Fruit fly (Drosophila melanogaster) S2 (cell line): ENCODE measurements around the gene bun.

Source experiments
- CG8478 ChIP-seq: fragments of >200 bp; optimal IDR thresholded peaks from 2 replicates; lab custom pipeline; 2018
- CTCF ChIP-seq, 2 experiments: fragments of >200 bp; optimal IDR thresholded peaks; 2 replicates each; lab custom pipeline; 2018

The bun gene

DNA sequence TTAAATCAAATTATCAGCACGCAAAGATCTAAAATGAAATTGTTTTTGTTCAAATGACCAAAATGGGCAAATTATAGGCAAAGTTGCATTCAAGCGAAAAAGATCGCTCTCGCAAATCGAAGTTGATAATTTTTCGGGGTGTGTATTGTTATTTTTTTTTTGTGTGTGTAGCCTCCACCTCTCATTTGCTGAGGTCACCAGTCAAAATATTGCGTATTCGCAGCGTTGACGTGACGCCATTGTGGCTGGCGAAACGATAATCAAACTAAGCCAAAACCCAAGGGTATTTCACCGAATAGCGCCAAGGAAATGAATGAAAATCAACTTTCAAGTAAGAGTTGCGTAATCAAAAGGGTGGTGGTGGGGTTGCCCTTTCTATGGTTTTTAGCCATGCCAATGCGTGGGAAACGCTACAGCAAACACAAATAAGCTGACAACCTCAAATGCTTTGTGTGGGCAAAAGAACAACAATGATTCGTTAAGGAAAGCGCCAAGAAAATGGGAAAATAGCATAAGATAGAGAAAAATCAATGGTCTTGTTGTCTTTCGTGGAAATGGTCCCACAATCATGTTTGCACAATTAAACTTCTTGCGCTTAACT, 43.5 kb downstream of the bun start:
- no peak for TF ChIP-seq CTCF (optimal IDR thresholded peaks at IDR 0.05; lab: Kevin White, UChicago)
- no peak for TF ChIP-seq CG8478

DNA sequence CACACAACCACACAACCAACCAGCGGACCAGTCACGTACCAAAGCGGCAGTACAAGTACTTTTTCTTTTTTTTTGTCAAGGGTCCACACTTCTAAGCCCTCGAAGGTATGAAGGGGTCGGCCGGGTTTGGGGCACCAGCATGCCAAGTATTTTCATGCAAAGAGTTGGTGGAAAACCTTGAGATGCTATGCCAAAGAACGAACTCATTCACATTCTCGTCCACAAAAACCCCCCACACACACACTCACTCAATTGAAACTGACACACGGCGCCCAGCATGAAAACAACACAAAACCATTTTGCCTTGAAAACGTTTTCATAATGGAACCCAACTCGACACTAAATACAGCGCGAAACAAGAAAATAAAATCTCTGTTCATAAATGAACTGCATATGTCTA, 46.0 kb downstream of the bun start:
- TF ChIP-seq CTCF (optimal IDR thresholded peaks at IDR 0.05; lab: Kevin White, UChicago) = no peak
- no peak for TF ChIP-seq CG8478

DNA sequence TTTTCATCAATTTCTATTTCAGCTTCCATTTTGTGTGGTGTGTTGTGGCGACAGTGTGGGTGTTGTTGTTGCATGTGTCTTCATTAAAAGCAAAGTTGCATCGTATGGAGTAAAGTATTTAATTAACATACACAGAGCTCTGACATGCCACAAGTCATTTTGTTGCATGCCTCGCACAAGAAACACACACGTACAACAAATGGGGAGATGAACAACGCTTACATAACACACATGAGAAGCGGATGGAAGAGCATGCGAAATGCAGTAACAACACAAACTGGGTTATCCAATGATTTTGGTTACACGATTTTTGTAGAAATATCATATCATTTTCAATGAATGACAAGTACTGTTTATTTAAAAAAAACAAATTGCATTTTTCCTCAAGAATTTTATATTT, 47.2 kb downstream of the bun start:
- TF ChIP-seq CTCF (optimal IDR thresholded peaks at IDR 0.05; lab: Kevin White, UChicago) (no peak), CG8478 (no peak)

DNA sequence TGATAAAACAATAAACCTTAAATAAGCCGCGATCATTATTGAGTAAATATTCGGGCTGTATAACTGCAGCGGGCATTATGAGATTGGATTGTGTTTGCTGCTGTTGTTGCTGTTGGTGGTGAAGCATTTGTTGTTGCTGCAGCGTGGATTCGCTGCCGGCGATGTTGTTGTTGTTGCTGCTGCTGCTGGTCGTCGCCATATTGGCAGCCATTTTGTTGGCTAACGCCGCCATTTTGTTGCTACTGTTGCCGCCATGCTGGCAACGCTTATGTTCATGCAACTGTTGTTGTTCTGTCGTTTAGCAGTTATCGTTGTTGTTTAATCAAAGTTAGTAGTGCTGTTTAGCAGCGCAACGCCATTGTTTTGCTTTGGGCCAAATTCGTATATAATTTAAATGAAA, 47.9 kb downstream of the bun start:
- TF ChIP-seq CTCF (optimal IDR thresholded peaks at IDR 0.05; lab: Kevin White, UChicago) (no peak), CG8478 (no peak)

DNA sequence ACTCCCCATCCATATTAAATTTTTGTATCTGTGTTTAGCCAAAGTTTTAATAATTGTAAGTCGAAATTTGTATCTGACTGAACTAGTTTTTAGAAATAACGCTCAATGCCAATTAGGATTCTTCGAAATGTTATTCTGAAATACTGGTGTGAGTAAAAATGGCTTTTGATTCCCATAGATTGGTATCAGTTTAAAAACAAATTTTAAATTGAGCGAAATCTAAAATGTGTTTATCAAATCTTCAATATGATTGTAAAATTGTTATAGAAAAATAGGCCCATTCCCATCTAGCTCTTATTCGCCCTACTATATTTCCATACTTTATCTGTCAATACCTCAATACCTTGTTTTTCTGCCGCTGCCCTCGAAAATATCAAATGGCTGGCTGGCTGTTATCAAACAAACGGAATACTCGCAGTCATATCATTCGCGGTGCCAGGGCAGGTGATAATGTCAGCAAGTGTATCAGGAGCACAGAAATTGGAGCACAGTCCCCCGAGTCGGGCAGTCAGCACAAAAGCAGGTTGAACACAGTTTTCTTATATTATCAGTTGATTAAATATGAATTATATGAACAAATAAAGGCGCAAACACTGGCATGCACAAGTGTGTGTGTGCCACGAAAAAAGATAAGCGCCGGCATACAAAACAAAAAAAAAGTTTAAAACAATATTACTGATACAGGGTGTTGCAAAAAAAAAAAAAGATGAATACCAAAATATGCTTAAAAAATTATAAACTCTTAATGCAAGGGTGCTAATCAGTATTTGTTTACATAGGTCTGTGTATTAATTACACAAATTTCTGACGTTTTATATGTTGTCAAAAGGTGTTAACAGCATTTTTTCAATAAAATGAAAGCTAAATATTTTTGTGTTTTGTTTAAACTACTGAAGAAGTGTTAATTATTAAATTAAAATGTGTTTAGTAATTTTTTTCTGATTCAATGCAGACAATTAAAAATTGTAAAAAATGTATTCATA, 48.8 kb downstream of the bun start, which contains the start of gene t-cup:
t-cup (minus strand) TSS at position 51 of the 983 bp plus-strand sequence.
- TF ChIP-seq CG8478 = no peak
- TF ChIP-seq CTCF (optimal IDR thresholded peaks at IDR 0.05; lab: Kevin White, UChicago) = no peak

DNA sequence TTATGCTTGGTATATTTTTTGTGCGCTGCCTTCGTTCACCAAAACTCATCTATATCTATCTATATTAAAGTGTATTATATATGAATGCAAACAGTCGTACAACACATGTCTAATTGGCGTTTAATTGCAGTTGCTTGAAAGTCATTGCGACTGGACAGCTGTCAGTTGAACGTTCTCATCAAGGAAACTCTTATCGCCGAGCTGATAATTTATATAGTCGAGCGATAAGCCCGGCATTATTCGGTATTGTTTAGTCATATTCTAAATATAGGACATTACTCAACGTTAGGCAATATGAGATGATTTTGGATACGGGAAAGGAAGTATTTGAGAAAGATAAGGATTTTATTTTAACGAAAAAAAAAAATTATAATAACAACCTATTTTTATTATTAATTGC, 51.2 kb downstream of the bun start:
- no peak for TF ChIP-seq CG8478
- no peak for TF ChIP-seq CTCF (optimal IDR thresholded peaks at IDR 0.05; lab: Kevin White, UChicago)

DNA sequence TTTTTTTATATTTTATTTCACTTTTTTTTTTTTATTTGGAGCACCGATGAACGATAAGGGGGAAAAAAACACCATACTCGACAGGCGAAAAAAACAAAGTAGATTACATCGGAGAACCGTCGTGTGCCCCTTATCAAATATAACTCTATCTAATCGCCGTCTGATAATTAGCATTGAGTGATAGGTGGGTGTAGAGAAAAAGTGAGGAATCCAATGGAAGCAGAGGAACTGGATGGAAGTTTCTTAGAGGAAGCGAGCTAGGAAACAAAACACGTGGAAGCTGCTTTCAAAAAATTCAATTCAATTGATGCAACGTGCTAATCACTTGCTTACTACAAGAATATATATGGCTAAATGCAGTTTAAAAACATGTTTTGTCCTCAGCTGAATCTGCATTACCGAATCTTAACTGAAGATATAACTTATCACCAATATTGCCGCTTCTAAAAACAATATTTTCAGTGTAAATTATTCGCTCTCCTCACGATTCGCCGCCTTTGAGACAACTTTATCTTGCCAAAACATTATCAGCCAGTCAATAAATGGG, 52.6 kb downstream of the bun start:
- TF ChIP-seq CG8478 (no peak), CTCF (optimal IDR thresholded peaks at IDR 0.05; lab: Kevin White, UChicago) (no peak)

DNA sequence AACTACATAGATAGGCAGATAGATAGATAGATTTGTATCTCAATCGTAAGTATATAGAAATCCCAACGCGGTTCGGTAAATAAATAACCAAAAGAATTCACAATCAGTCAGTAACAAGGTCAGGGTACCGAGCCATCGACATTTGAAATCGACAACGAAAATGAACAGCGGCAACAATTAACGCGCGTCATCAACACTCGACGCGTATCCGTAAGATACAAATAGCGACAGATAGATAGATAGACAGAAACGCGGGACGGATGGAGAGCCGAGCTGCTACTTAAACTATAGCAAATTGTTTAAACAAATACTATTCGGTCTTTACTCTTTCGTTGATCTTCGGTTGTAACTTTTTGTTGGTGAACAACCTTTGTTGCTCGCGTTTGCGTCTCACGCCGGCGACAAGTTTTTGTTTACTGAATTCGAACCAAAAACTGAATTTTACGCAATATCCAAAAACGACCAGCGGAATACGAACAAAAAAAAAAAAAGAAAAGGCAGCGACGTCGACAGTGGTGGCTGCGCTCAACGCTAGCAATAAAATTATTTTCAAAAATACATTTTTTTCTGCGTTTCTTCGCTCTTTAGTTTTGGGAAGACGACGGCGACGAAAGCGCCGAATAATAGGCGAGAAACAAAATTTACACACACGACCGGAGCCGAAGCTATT, 53.2 kb downstream of the bun start:
- no peak for TF ChIP-seq CTCF (optimal IDR thresholded peaks at IDR 0.05; lab: Kevin White, UChicago)
- TF ChIP-seq CG8478 = no peak

DNA sequence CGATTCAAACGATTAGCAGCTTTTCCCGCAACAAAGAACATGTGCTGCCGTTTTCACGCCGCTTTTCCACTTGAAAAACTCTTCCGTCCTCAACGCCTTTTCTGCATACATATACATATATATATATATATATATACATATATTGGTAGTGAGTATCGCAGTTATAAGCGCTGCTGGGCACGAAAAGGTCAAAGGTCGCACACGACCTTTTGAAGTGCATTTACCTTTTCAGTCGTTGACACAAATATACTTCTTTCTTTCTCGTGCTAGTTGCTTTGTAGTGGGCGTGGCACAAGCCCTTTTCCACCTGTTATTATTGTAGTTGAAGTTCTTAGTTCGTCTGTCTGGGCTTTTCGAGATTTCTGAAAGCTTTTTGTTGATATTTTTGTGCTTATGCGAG, 56.9 kb downstream of the bun start:
- TF ChIP-seq CTCF (optimal IDR thresholded peaks at IDR 0.05; lab: Kevin White, UChicago) (no peak), CG8478 (no peak)

DNA sequence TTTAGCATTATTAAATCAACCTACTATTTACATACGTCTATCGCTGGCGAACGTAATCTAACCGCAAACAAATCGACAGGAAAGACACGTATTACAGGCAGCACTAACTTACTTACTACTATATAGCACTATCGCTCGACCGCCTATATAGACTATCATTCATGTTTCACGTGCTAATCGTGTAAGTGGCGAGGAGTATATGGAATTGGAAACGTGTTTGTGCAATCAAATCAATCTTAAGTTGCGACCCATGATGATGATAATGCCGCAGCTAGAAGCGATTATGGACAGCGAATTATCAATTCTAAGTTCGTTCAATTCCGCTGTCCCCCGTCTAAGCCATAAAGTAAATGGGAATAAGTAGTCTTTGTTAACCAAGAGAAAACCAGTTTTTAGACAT, 58.6 kb downstream of the bun start:
- TF ChIP-seq CG8478 (no peak), CTCF (optimal IDR thresholded peaks at IDR 0.05; lab: Kevin White, UChicago) (no peak)

DNA sequence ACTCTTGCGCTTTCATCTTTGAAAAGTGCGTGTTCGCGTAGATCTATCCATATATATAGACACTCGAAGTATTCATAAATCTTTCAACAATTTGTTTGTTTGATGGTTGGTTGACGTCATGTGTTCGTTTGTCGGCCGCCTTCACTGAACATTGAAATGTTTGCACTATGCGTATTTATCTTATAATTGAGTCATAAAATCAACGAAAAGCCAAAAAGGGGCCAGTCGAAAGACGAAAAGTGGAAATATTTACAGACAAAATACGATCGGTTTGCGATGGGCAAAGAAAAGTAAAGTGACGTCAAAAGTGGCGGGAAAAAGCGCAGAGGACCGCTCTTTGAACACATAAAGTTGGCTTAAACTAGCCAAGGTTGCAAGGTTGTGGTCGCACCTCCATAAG, 59.1 kb downstream of the bun start:
- TF ChIP-seq CG8478 = no peak
- TF ChIP-seq CTCF (optimal IDR thresholded peaks at IDR 0.05; lab: Kevin White, UChicago) = no peak

DNA sequence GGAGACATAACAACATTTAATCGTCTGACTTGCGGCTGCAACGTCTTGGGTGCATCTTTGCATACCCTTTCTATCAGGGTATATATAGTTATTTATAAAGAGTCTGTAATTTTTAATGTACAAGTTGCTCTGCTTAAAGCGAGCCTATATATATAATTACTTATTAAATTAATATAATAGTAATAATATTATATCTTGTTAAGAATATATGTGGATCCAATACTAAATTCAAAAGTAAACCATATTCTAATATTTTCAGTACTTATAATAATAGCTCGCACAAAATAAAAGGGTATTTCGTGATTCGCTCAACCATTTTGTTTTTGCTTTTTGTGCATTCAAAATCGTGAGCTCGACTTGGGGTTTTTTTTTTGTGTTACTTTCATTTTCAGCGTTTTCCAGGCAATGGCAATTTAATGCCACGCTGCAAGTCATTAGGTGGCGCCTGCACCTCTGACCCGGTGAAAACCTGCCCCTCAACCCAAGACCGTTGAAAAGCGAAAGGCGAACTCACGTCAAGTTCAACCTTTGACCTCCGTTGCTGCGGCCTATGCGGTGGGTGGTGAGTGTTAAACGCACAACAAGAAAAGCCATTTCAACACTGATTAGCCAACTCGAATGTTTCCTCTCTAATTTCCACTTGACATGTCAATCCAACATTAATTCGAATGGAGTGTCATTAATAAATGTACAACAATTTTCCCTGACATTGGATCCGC, 60.4 kb downstream of the bun start:
- TF ChIP-seq CTCF (optimal IDR thresholded peaks at IDR 0.05; lab: Kevin White, UChicago) (no peak), CG8478 (no peak)

DNA sequence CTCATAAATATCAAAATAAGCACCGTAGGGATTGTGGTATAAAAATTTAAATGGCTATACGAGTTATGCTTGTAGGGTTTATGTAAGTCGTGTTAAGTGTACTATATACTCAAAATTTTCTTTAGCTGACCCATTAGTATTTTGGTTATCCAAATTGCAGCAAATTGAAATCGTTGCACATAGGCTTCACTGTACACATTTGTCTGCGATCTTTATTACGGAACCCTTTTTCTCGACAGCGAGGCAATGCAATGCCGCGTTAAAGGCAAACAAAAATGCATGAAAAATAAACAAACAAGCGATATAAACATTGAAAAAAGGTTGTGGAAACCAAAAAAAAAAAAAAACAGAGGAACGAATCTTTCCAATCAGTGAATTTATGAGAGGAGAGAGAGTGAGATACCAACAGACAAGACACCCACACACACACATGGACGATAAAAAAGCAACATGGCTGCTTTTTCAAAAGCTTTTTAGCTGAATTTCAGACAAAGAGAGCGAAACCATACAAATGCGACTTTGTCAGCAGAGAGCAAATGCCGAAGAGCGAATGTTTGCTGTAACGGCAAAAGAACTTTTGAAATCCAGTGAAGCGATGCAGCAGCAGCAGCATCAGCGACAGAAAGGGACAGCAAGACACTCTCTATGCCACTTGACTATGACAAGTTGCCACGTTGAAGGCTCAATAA, 62.4 kb downstream of the bun start:
- TF ChIP-seq CTCF (optimal IDR thresholded peaks at IDR 0.05; lab: Kevin White, UChicago) (no peak), CG8478 (no peak)

DNA sequence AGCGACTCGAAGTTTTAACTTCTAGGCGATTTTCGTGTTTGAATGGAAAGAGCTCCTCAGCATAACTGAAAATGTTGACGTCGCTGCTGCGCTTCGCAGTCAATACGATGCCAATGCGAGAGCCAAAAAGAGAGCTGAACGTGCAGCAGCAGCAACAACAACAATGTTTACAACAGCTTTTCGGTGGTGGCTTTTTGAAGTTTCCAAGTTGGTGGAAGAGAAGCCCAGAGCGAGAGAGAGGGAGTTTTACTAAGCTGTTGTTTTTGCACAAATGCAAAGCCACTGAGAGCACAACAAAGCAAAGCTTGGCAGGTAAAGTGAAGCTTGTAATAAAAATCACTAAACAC, 62.9 kb downstream of the bun start:
- TF ChIP-seq CG8478 (no peak), CTCF (optimal IDR thresholded peaks at IDR 0.05; lab: Kevin White, UChicago) (no peak)
